Fruit fly (Drosophila melanogaster) whole organism, embryonic: ENCODE data around the gene CG16779.

Experiments
- Bteb2 ChIP-seq: fragments of 200-800 bp; sonication (Bioruptor generic); optimal IDR thresholded peaks from 2 replicates; lab custom pipeline; 2016; ENCODE audit warnings: missing biosample characterization, missing genetic modification characterization
- CG10565 ChIP-seq: fragments of 200-800 bp; sonication (Bioruptor generic); optimal IDR thresholded peaks from 3 replicates; lab custom pipeline; 2016; ENCODE audit warnings: missing biosample characterization, mild to moderate bottlenecking, missing genetic modification characterization
- CG11560 ChIP-seq: fragments of 200-800 bp; sonication (Bioruptor generic); IDR thresholded peaks from 3 replicates; pipeline ENCODE4 v1.3.6; 2022; ENCODE audit warnings: missing biosample characterization, missing genetic modification characterization
- CG13775 ChIP-seq: fragments of 200-800 bp; sonication (Bioruptor generic); optimal IDR thresholded peaks from 3 replicates; lab custom pipeline; 2017; ENCODE audit warnings: missing biosample characterization, mild to moderate bottlenecking, missing genetic modification characterization
- CG14050 ChIP-seq: fragments of 200-800 bp; sonication (Bioruptor generic); IDR thresholded peaks from 3 replicates; pipeline ENCODE4 v1.3.6; 2022; ENCODE audit warnings: missing biosample characterization, missing genetic modification characterization
- CG14441 ChIP-seq: fragments of 200-800 bp; sonication (Bioruptor generic); IDR thresholded peaks from 2 replicates; pipeline ENCODE4 v1.3.6; 2022; ENCODE audit warnings: missing biosample characterization, missing genetic modification characterization
- CG15011 ChIP-seq: fragments of 200-800 bp; sonication (Bioruptor generic); optimal IDR thresholded peaks from 3 replicates; lab custom pipeline; 2018; ENCODE audit warnings: missing biosample characterization, mild to moderate bottlenecking, missing genetic modification characterization
- CG15269 ChIP-seq: fragments of 200-800 bp; sonication (Bioruptor generic); optimal IDR thresholded peaks from 2 replicates; lab custom pipeline; 2018; ENCODE audit warnings: missing biosample characterization, mild to moderate bottlenecking, missing genetic modification characterization, moderate library complexity
- CG15514 ChIP-seq: fragments of 200-800 bp; sonication (Bioruptor generic); optimal IDR thresholded peaks from 3 replicates; lab custom pipeline; 2017; ENCODE audit warnings: missing biosample characterization, missing genetic modification characterization, mild to moderate bottlenecking, moderate library complexity, missing genetic modification reagents
- CG17186 ChIP-seq: fragments of 200-800 bp; sonication (Bioruptor generic); optimal IDR thresholded peaks from 3 replicates; lab custom pipeline; 2017; ENCODE audit warnings: missing biosample characterization, missing genetic modification reagents, missing genetic modification characterization
- CG17912 ChIP-seq: fragments of 200-800 bp; sonication (Bioruptor generic); optimal IDR thresholded peaks from 2 replicates; lab custom pipeline; 2018; ENCODE audit warnings: missing biosample characterization, mild to moderate bottlenecking, missing genetic modification characterization
- CG18619 ChIP-seq: fragments of 200-800 bp; sonication (Bioruptor generic); optimal IDR thresholded peaks from 3 replicates; lab custom pipeline; 2017; ENCODE audit warnings: missing biosample characterization, mild to moderate bottlenecking, missing genetic modification characterization
- CG32772 ChIP-seq: fragments of 200-800 bp; sonication (Bioruptor generic); IDR thresholded peaks from 2 replicates; pipeline ENCODE4 v1.3.6; 2022; ENCODE audit warnings: missing biosample characterization, missing genetic modification characterization
- CG9609 ChIP-seq: fragments of 200-800 bp; sonication (Bioruptor generic); optimal IDR thresholded peaks from 3 replicates; lab custom pipeline; 2016; ENCODE audit warnings: missing biosample characterization, missing genetic modification characterization
- CHES-1-like ChIP-seq: fragments of 200-800 bp; sonication (Bioruptor generic); optimal IDR thresholded peaks from 2 replicates; lab custom pipeline; 2016; ENCODE audit warnings: missing biosample characterization, missing genetic modification characterization
- HHEX ChIP-seq: fragments of 200-800 bp; sonication (Bioruptor generic); optimal IDR thresholded peaks from 3 replicates; lab custom pipeline; 2017; ENCODE audit warnings: missing biosample characterization, mild to moderate bottlenecking, missing genetic modification characterization, missing genetic modification reagents
- HLH3B ChIP-seq: fragments of 200-800 bp; sonication (Bioruptor generic); IDR thresholded peaks from 2 replicates; pipeline ENCODE4 v1.3.6; 2022; ENCODE audit warnings: missing biosample characterization, missing genetic modification characterization
- Lhr ChIP-seq: fragments of 200-800 bp; sonication (Bioruptor generic); optimal IDR thresholded peaks from 3 replicates; lab custom pipeline; 2017; ENCODE audit warnings: mild to moderate bottlenecking, missing biosample characterization, missing genetic modification reagents, missing genetic modification characterization
- MESR4 ChIP-seq: fragments of 200-800 bp; sonication (Bioruptor generic); optimal IDR thresholded peaks from 2 replicates; lab custom pipeline; 2018; ENCODE audit warnings: missing biosample characterization, mild to moderate bottlenecking, missing genetic modification characterization, moderate library complexity
- Opbp ChIP-seq: fragments of 200-800 bp; sonication (Bioruptor generic); IDR thresholded peaks from 3 replicates; pipeline ENCODE4 v1.3.6; 2022; ENCODE audit warnings: missing biosample characterization, missing genetic modification characterization; ENCODE audit not compliant: partially characterized antibody
- PHDP ChIP-seq: fragments of 200-800 bp; sonication (Bioruptor generic); optimal IDR thresholded peaks from 3 replicates; lab custom pipeline; 2018; ENCODE audit warnings: missing biosample characterization, mild to moderate bottlenecking, missing genetic modification characterization, moderate library complexity
- Pdp1 ChIP-seq, 2 experiments: fragments of 200-800 bp; sonication (Bioruptor generic); optimal IDR thresholded peaks; 3 replicates each; lab custom pipeline; 2016; ENCODE audit warnings: missing biosample characterization in 2 of 2, missing genetic modification characterization in 2 of 2, mild to moderate bottlenecking in 1 of 2, moderate library complexity in 1 of 2
- Sin3A ChIP-seq: fragments of >200 bp; optimal IDR thresholded peaks from 2 replicates; lab custom pipeline; 2018
- Sry-β ChIP-seq: fragments of 200-800 bp; sonication (Bioruptor generic); optimal IDR thresholded peaks from 2 replicates; lab custom pipeline; 2018; ENCODE audit warnings: missing biosample characterization, mild to moderate bottlenecking, missing genetic modification characterization, moderate library complexity
- Xrp1 ChIP-seq: fragments of 200-800 bp; sonication (Bioruptor generic); IDR thresholded peaks from 2 replicates; pipeline ENCODE4 v1.3.6; 2022; ENCODE audit warnings: missing biosample characterization, missing genetic modification characterization
- abd-A ChIP-seq: fragments of 200-800 bp; sonication (Bioruptor generic); optimal IDR thresholded peaks from 3 replicates; lab custom pipeline; 2019; ENCODE audit warnings: missing biosample characterization, mild to moderate bottlenecking, missing genetic modification characterization, moderate library complexity
- cad ChIP-seq: fragments of >200 bp; optimal IDR thresholded peaks from 2 replicates; lab custom pipeline; 2017; ENCODE audit warnings: missing biosample characterization, missing genetic modification characterization
- chinmo ChIP-seq: fragments of 200-800 bp; sonication (Bioruptor generic); IDR thresholded peaks from 4 replicates; pipeline ENCODE4 v1.3.6; 2022; ENCODE audit warnings: missing biosample characterization, missing genetic modification characterization; ENCODE audit not compliant: partially characterized antibody
- da ChIP-seq: fragments of 200-800 bp; sonication (Bioruptor generic); optimal IDR thresholded peaks from 2 replicates; lab custom pipeline; 2016; ENCODE audit warnings: missing biosample characterization, missing genetic modification characterization
- ems ChIP-seq: fragments of 200-800 bp; sonication (Bioruptor generic); optimal IDR thresholded peaks from 3 replicates; lab custom pipeline; 2016; ENCODE audit warnings: missing biosample characterization, missing genetic modification characterization
- grn ChIP-seq: fragments of 200-800 bp; sonication (Bioruptor generic); optimal IDR thresholded peaks from 3 replicates; lab custom pipeline; 2017; ENCODE audit warnings: missing biosample characterization, missing genetic modification characterization
- insv ChIP-seq, 2 experiments: fragments of 200-800 bp; sonication (Bioruptor generic); optimal IDR thresholded peaks; 3 replicates each; lab custom pipeline; 2016 to 2018; ENCODE audit warnings: missing biosample characterization in 2 of 2, missing genetic modification characterization in 2 of 2
- inv ChIP-seq: fragments of 200-800 bp; sonication (Bioruptor generic); IDR thresholded peaks from 2 replicates; pipeline ENCODE4 v1.3.6; 2022; ENCODE audit warnings: missing biosample characterization, missing genetic modification characterization; ENCODE audit not compliant: partially characterized antibody
- jigr1 ChIP-seq: fragments of 200-800 bp; sonication (Bioruptor generic); IDR thresholded peaks from 3 replicates; pipeline ENCODE4 v1.3.6; 2022; ENCODE audit warnings: missing biosample characterization, missing genetic modification characterization
- klu ChIP-seq: fragments of 200-800 bp; sonication (Bioruptor generic); IDR thresholded peaks from 2 replicates; pipeline ENCODE4 v1.3.6; 2022; ENCODE audit warnings: missing biosample characterization, missing genetic modification characterization
- maf-S ChIP-seq: fragments of 200-800 bp; sonication (Bioruptor generic); optimal IDR thresholded peaks from 2 replicates; lab custom pipeline; 2016; ENCODE audit warnings: missing biosample characterization, missing genetic modification characterization
- oc ChIP-seq: fragments of 200-800 bp; sonication (Bioruptor generic); optimal IDR thresholded peaks from 2 replicates; lab custom pipeline; 2018; ENCODE audit warnings: missing biosample characterization, mild to moderate bottlenecking, missing genetic modification characterization, moderate library complexity
- odd ChIP-seq: fragments of 200-800 bp; sonication (Bioruptor generic); optimal IDR thresholded peaks from 2 replicates; lab custom pipeline; 2017; ENCODE audit warnings: missing biosample characterization, mild to moderate bottlenecking, missing genetic modification characterization
- org-1 ChIP-seq: fragments of 200-800 bp; sonication (Bioruptor generic); optimal IDR thresholded peaks from 2 replicates; lab custom pipeline; 2017; ENCODE audit warnings: missing biosample characterization, missing genetic modification characterization
- pfk ChIP-seq: fragments of 200-800 bp; sonication (Bioruptor generic); optimal IDR thresholded peaks from 2 replicates; lab custom pipeline; 2018; ENCODE audit warnings: missing biosample characterization, mild to moderate bottlenecking, missing genetic modification characterization, moderate library complexity
- salm ChIP-seq: fragments of 200-800 bp; sonication (Bioruptor generic); optimal IDR thresholded peaks from 2 replicates; lab custom pipeline; 2018; ENCODE audit warnings: missing biosample characterization, mild to moderate bottlenecking, missing genetic modification characterization
- scrt ChIP-seq: fragments of 200-800 bp; sonication (Bioruptor generic); optimal IDR thresholded peaks from 2 replicates; lab custom pipeline; 2018; ENCODE audit warnings: missing biosample characterization, mild to moderate bottlenecking, missing genetic modification characterization, moderate library complexity
- shn ChIP-seq: fragments of 200-800 bp; sonication (Bioruptor generic); optimal IDR thresholded peaks from 3 replicates; lab custom pipeline; 2016; ENCODE audit warnings: missing biosample characterization, missing genetic modification characterization
- slbo ChIP-seq: fragments of 200-800 bp; sonication (Bioruptor generic); IDR thresholded peaks from 2 replicates; pipeline ENCODE4 v1.3.6; 2022; ENCODE audit warnings: missing biosample characterization, missing genetic modification characterization
- stc ChIP-seq: fragments of 200-800 bp; sonication (Bioruptor generic); IDR thresholded peaks from 2 replicates; pipeline ENCODE4 v1.3.6; 2022; ENCODE audit warnings: missing biosample characterization, missing genetic modification characterization
- tna ChIP-seq: fragments of 200-800 bp; sonication (Bioruptor generic); IDR thresholded peaks from 2 replicates; pipeline ENCODE4 v1.3.6; 2022; ENCODE audit warnings: missing biosample characterization, missing genetic modification characterization; ENCODE audit not compliant: partially characterized antibody
- trem ChIP-seq: fragments of 200-800 bp; optimal IDR thresholded peaks from 3 replicates; lab custom pipeline; 2019; ENCODE audit warnings: missing biosample characterization, mild to moderate bottlenecking, missing genetic modification characterization, moderate library complexity
- zen ChIP-seq: fragments of 200-800 bp; sonication (Bioruptor generic); optimal IDR thresholded peaks from 3 replicates; lab custom pipeline; 2018; ENCODE audit warnings: missing biosample characterization, mild to moderate bottlenecking, missing genetic modification characterization, moderate library complexity

Gene CG16779

DNA sequence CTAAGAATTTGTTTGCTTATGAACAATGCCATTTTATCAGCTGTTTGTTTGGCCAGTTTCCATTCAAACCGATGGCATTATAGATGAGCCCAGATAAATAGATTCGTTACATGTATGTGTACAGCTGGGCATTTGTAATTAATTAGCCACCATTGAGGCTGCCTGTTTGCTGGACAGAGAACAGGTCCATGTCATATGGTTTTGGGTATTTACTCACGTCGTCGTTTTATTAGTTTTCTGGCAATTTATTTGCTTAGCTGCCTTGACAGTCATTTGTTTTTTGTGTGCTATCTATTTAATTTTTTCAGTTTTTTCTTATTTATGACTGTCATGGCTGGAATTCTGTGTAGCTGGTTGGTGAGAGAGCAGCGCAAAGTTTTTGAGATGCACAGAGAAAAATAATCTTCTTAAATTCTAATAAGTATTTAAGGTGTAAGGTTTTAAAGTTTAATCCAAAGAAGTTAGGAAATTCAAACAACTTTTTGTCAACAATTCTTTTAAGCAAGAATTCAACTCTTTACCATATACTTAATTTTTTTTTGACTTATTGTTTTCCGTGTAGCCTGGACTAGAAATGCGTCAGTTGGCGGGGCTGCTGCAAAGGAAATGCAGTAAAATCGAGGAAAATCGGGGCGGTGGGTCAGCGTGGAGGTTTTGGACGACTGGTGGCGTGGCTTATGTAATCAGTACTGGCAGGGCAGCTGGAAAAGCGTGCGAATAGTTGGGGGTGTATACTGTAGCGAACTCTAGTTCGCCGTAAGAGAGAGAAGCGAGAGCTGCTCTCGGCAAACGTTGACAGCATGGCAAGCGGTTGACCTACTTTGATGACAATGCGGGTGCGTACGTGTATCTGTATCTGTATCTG, 58.7 kb downstream of the CG16779 start (continued):
- TF ChIP-seq chinmo (GFP tag; lab: Robert Waterston, UW) (peak; percentile 24; the same call in 2 of the 4 replicates), shn (GFP tag; lab: Kevin White, UChicago) (peak; percentile 55), CG17186 (GFP tag; lab: Kevin White, UChicago) (no peak), Lhr (GFP tag; lab: Kevin White, UChicago) (peak; percentile 38), oc (tag; lab: Kevin White, UChicago) (peak; percentile 69), CG14050 (GFP tag; lab: Robert Waterston, UW) (peak; percentile 83), CG14441 (GFP tag; lab: Robert Waterston, UW) (peak; percentile 90), trem (tag; lab: Kevin White, UChicago) (peak; percentile 69), insv (GFP tag; optimal IDR thresholded peaks at IDR 0.05; lab: Kevin White, UChicago) (peak in 1 of 2 experiments; percentile 2), PHDP (tag; lab: Kevin White, UChicago) (peak; percentile 92), CG13775 (peak; percentile 76), zen (tag; lab: Kevin White, UChicago) (peak; percentile 72), Pdp1 (GFP tag; optimal IDR thresholded peaks at IDR 0.05; lab: Kevin White, UChicago) (peak; percentile 68 to 93), inv (GFP tag; lab: Robert Waterston, UW) (no peak), klu (GFP tag; lab: Robert Waterston, UW) (peak; percentile 75), maf-S (peak; percentile 78), odd (GFP tag; lab: Kevin White, UChicago) (peak; percentile 83), CHES-1-like (peak; percentile 74), grn (GFP tag; lab: Kevin White, UChicago) (peak; percentile 35), scrt (GFP tag; lab: Kevin White, UChicago) (peak; percentile 81), tna (no peak), ems (no peak), CG11560 (tag; lab: Robert Waterston, UW) (peak; percentile 17; the same call in 1 of the 3 replicates), MESR4 (GFP tag; lab: Kevin White, UChicago) (no peak), slbo (GFP tag; lab: Robert Waterston, UW) (peak; percentile 93), da (GFP tag; lab: Kevin White, UChicago) (peak; percentile 8), CG15514 (peak; percentile 80), cad (no peak), CG9609 (GFP tag; lab: Kevin White, UChicago) (peak; percentile 64), CG18619 (GFP tag; lab: Kevin White, UChicago) (peak; percentile 79), CG17912 (GFP tag; lab: Kevin White, UChicago) (peak; percentile 9), jigr1 (GFP tag; lab: Robert Waterston, UW) (peak; percentile 53; the same call in 1 of the 3 replicates), Bteb2 (GFP tag; lab: Kevin White, UChicago) (peak; percentile 84), CG15269 (tag; lab: Kevin White, UChicago) (peak; percentile 92), CG10565 (no peak), salm (tag; lab: Kevin White, UChicago) (peak; percentile 75), org-1 (peak; percentile 67), CG15011 (GFP tag; lab: Kevin White, UChicago) (peak; percentile 72), Sry-β (GFP tag; lab: Kevin White, UChicago) (no peak), Opbp (GFP tag; lab: Robert Waterston, UW) (no peak), Xrp1 (peak; percentile 87), pfk (no peak), CG32772 (GFP tag; lab: Robert Waterston, UW) (peak; percentile 86), HHEX (GFP tag; lab: Kevin White, UChicago) (peak; percentile 87), abd-A (tag; lab: Kevin White, UChicago) (peak; percentile 40), HLH3B (peak; percentile 73), Sin3A (lab: Kevin White, UChicago) (no peak), stc (GFP tag; lab: Robert Waterston, UW) (peak; percentile 80)
